Worm (Caenorhabditis elegans) whole organism, young adult: Measurements from ENCODE around the gene lir-2.
A peak's percentile ranks its signal among the peaks of the same experiment; 100 is the strongest.

Experiments used
- C17E4.6 ChIP-seq: fragments of 200-800 bp; sonication (Bioruptor generic); IDR thresholded peaks from 2 replicates; pipeline ENCODE4 v1.3.6; 2022; ENCODE audit warnings: missing genetic modification reagents, missing genetic modification characterization, missing compliant biosample characterization
- F37B4.10 ChIP-seq: fragments of 200-800 bp; sonication (Bioruptor generic); IDR thresholded peaks from 2 replicates; pipeline ENCODE4 v1.3.6; 2022; ENCODE audit warnings: missing genetic modification characterization, missing compliant biosample characterization
- F57C9.4 ChIP-seq: sonication (generic microtip); optimal IDR thresholded peaks from 2 replicates; lab custom pipeline; 2017; ENCODE audit warnings: mild to moderate bottlenecking, missing genetic modification characterization, missing compliant biosample characterization
- Y53F4B.3 ChIP-seq: fragments of 200-800 bp; sonication (Bioruptor generic); IDR thresholded peaks from 2 replicates; pipeline ENCODE4 v1.3.6; 2022; ENCODE audit warnings: missing genetic modification reagents, missing genetic modification characterization, missing compliant biosample characterization
- ZK185.1 ChIP-seq: sonication (generic microtip); optimal IDR thresholded peaks from 2 replicates; lab custom pipeline; 2016; ENCODE audit warnings: mild to moderate bottlenecking, missing genetic modification characterization, missing compliant biosample characterization; ENCODE audit not compliant: poor library complexity, severe bottlenecking
- akir-1 ChIP-seq: fragments of 200-800 bp; sonication (Bioruptor generic); optimal IDR thresholded peaks from 2 replicates; lab custom pipeline; 2018; ENCODE audit warnings: mild to moderate bottlenecking, missing genetic modification characterization, moderate library complexity, missing compliant biosample characterization
- cebp-1 ChIP-seq, 2 experiments: fragments of 200-800 bp in 1 of 2; sonication (Bioruptor generic) in 1 of 2; sonication (generic microtip) in 1 of 2; IDR thresholded peaks in 1 of 2; optimal IDR thresholded peaks in 1 of 2; 2 replicates each; pipeline versions ENCODE4 v1.3.6 to Lab custom; 2017 to 2022; ENCODE audit warnings: missing compliant biosample characterization in 2 of 2, missing genetic modification characterization in 2 of 2, mild to moderate bottlenecking in 1 of 2, missing genetic modification reagents in 1 of 2, moderate library complexity in 1 of 2
- ceh-40 ChIP-seq: fragments of 200-800 bp; sonication (Bioruptor generic); IDR thresholded peaks from 2 replicates; pipeline ENCODE4 v1.3.6; 2022; ENCODE audit warnings: missing genetic modification characterization, missing compliant biosample characterization
- ceh-91 ChIP-seq: fragments of 200-800 bp; sonication (Bioruptor generic); IDR thresholded peaks from 2 replicates; pipeline ENCODE4 v1.3.6; 2022; ENCODE audit warnings: missing genetic modification reagents, missing genetic modification characterization, missing compliant biosample characterization
- dox-1 ChIP-seq: fragments of 200-800 bp; sonication (Bioruptor generic); IDR thresholded peaks from 2 replicates; pipeline ENCODE4 v1.3.6; 2022; ENCODE audit warnings: missing genetic modification reagents, missing genetic modification characterization, missing compliant biosample characterization
- efl-1 ChIP-seq: fragments of 150-350 bp; optimal IDR thresholded peaks from 2 replicates; lab custom pipeline; 2014; ENCODE audit warnings: missing biosample characterization, missing genetic modification reagents, missing genetic modification characterization
- egl-18 ChIP-seq: fragments of 200-800 bp; sonication (Bioruptor generic); IDR thresholded peaks from 2 replicates; pipeline ENCODE4 v1.3.6; 2022; ENCODE audit warnings: missing genetic modification reagents, missing genetic modification characterization, missing compliant biosample characterization
- ets-4 ChIP-seq: fragments of 200-800 bp; sonication (Bioruptor generic); optimal IDR thresholded peaks from 2 replicates; lab custom pipeline; 2018; ENCODE audit warnings: mild to moderate bottlenecking, missing genetic modification characterization, missing compliant biosample characterization
- fkh-3 ChIP-seq: sonication (generic microtip); optimal IDR thresholded peaks from 2 replicates; lab custom pipeline; 2016; ENCODE audit warnings: mild to moderate bottlenecking, missing genetic modification characterization, missing compliant biosample characterization
- hsf-1 ChIP-seq: fragments of 200-800 bp; sonication (Bioruptor generic); IDR thresholded peaks from 2 replicates; pipeline ENCODE4 v1.3.6; 2022; ENCODE audit warnings: missing genetic modification reagents, missing genetic modification characterization, missing compliant biosample characterization
- lin-26 ChIP-seq: fragments of 200-800 bp; sonication (Bioruptor generic); IDR thresholded peaks from 2 replicates; pipeline ENCODE4 v1.3.6; 2022; ENCODE audit warnings: missing genetic modification reagents, missing genetic modification characterization, missing compliant biosample characterization
- lin-35 ChIP-seq, 3 experiments: fragments of 150-350 bp in 2 of 3; sonication (generic microtip) in 1 of 3; optimal IDR thresholded peaks; 2 replicates each; lab custom pipeline; 2014 to 2018; ENCODE audit warnings: missing biosample characterization in 3 of 3, missing genetic modification characterization in 3 of 3, missing genetic modification reagents in 3 of 3
- lir-1 ChIP-seq: fragments of 200-800 bp; sonication (Bioruptor generic); conservative IDR thresholded peaks from 2 replicates; pipeline ENCODE4 v1.3.6; 2022; ENCODE audit warnings: missing genetic modification reagents, missing genetic modification characterization, missing compliant biosample characterization
- madf-3 ChIP-seq: fragments of 200-800 bp; sonication (Bioruptor generic); IDR thresholded peaks from 2 replicates; pipeline ENCODE4 v1.3.6; 2022; ENCODE audit warnings: missing genetic modification reagents, missing genetic modification characterization, missing compliant biosample characterization
- mes-4 ChIP-seq: sonication (generic microtip); optimal IDR thresholded peaks from 2 replicates; lab custom pipeline; 2016; ENCODE audit warnings: missing genotype, missing genetic modification characterization, missing compliant biosample characterization
- nfya-1 ChIP-seq: sonication (generic microtip); optimal IDR thresholded peaks from 2 replicates; lab custom pipeline; 2017; ENCODE audit warnings: antibody characterized with exemption, missing compliant biosample characterization, missing genetic modification characterization, borderline replicate concordance; ENCODE audit not compliant: insufficient read depth
- nfyb-1 ChIP-seq: fragments of 200-800 bp; sonication (Bioruptor generic); IDR thresholded peaks from 2 replicates; pipeline ENCODE4 v1.3.6; 2022; ENCODE audit warnings: missing genetic modification reagents, missing genetic modification characterization, missing compliant biosample characterization
- nhr-120 ChIP-seq: fragments of 200-800 bp; sonication (Bioruptor generic); IDR thresholded peaks from 2 replicates; pipeline ENCODE4 v1.3.6; 2022; ENCODE audit warnings: missing genetic modification characterization, missing compliant biosample characterization
- rcor-1 ChIP-seq: fragments of 200-800 bp; sonication (Bioruptor generic); IDR thresholded peaks from 2 replicates; pipeline ENCODE4 v1.3.6; 2022; ENCODE audit warnings: missing genetic modification reagents, missing genetic modification characterization, missing compliant biosample characterization
- somi-1 ChIP-seq: fragments of 200-800 bp; sonication (Bioruptor generic); optimal IDR thresholded peaks from 2 replicates; lab custom pipeline; 2018; ENCODE audit warnings: mild to moderate bottlenecking, missing genetic modification characterization, missing compliant biosample characterization
- tlf-1 ChIP-seq: fragments of 200-800 bp; sonication (Bioruptor generic); optimal IDR thresholded peaks from 2 replicates; lab custom pipeline; 2018; ENCODE audit warnings: mild to moderate bottlenecking, missing genetic modification characterization, missing compliant biosample characterization
- unc-62 ChIP-seq: fragments of 150-350 bp; optimal IDR thresholded peaks from 2 replicates; lab custom pipeline; 2014; ENCODE audit warnings: missing biosample characterization, missing genetic modification reagents, missing genetic modification characterization
- zfh-2 ChIP-seq: fragments of 200-800 bp; sonication (Bioruptor generic); conservative IDR thresholded peaks from 2 replicates; pipeline ENCODE4 v1.3.6; 2022; ENCODE audit warnings: missing genetic modification reagents, missing genetic modification characterization, missing compliant biosample characterization
- ztf-26 ChIP-seq: sonication (generic microtip); optimal IDR thresholded peaks from 2 replicates; lab custom pipeline; 2017; ENCODE audit warnings: missing genetic modification characterization, missing compliant biosample characterization

The lir-2 gene

DNA sequence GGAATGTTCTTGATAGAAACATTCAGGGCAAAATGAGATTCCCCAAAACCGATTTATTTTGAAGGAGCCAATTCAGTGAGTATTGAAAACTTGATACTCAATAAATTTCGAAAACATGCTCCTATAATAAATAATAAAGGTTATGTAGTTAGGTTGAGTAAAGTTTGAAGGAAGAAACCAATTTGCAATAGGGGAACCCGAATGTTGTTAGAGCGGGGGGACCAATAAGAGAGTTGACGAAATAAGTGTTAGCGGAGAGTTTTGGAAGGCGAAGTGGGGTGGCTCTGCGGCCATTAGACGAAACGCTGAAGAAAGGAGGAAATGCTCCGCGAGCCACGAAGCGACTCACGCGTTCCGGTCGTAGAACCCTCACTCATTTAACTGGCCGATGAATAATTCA lies 42.1 kb upstream of the lir-2 start:
- TF ChIP-seq rcor-1 (no peak), lin-26 (0 out of 2 replicates have a peak, but pooled peaks have one; percentile 18), zfh-2 (peak; percentile 41; the same call in 1 of the 2 replicates)

DNA sequence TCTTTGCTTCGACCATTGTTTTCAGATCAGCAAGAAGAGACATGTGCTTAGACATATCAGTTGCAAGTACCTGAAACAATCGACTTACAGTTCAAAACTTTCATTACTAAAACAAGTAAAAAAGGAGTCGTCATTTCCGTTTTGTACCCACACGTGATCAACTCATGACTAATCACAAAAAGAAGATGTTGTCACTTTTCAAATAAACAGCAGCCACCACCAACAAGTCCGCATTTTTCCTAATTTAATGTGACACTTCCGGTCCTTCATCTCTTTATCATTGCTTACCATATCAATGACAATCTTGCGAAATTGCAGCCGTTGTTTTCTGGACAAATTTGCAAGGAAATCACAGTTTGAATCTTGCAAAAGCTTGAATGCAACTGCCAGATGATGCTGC lies 38.4 kb upstream of the lir-2 start:
- no peak for TF ChIP-seq akir-1
- TF ChIP-seq cebp-1 (GFP tag; IDR thresholded peaks at IDR 0.05; lab: Robert Waterston, UW) = no peak
- peak; percentile 46 for TF ChIP-seq cebp-1 (tag; optimal IDR thresholded peaks at IDR 0.05; lab: Kevin White, UChicago)

DNA sequence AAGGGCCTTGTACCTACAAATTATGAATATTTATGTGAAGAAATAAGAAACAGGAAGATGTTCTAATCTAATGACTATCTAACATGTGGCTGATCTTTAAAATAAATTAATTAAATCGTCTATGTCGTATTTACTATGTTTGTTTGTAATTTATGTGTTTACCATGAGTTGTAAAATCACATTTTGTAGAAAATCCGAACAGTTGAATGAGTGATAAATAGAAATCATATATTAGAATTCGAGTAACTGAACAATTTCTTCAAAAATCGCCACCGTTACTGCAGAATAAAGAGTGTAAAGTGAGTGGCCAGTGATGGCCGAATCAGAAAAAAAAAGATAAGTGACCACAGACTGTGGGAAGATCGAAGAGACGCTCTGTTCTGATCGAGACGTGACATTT lies 37.0 kb upstream of the lir-2 start:
- TF ChIP-seq hsf-1 (GFP tag; lab: Robert Waterston, UW) (no peak), fkh-3 (tag; lab: Kevin White, UChicago) (no peak), nfya-1 (tag; lab: Kevin White, UChicago) (no peak), lir-1 (no peak), ets-4 (GFP tag; lab: Kevin White, UChicago) (no peak), tlf-1 (no peak), C17E4.6 (no peak), nhr-120 (GFP tag; lab: Robert Waterston, UW) (no peak), ZK185.1 (tag; lab: Kevin White, UChicago) (no peak), somi-1 (GFP tag; lab: Kevin White, UChicago) (no peak), mes-4 (tag; lab: Kevin White, UChicago) (no peak), ceh-40 (no peak)

DNA sequence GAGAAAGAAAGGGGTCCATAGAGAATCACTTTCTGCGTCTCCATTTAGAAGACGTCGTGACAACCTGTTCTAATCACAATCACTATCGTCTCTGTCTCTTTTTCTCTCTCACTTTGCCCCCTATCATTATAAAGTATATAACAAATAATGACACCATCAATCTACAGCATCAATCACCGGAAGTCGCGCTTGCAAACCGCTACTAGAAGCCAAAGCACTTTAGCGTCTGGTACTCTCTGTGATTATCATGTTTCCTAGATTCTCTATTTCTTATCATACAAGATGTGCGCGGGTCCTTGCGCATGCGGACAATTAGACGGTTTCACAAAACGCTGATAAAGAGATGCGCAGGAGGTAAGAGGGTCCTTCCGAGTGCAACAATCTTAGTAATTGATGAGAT lies 35.9 kb upstream of the lir-2 start:
- TF ChIP-seq ztf-26 (tag; lab: Kevin White, UChicago) (peak; percentile 8), cebp-1 (GFP tag; IDR thresholded peaks at IDR 0.05; lab: Robert Waterston, UW) (no peak), cebp-1 (tag; optimal IDR thresholded peaks at IDR 0.05; lab: Kevin White, UChicago) (no peak), lin-26 (peak; percentile 37; the same call in 1 of the 2 replicates)

DNA sequence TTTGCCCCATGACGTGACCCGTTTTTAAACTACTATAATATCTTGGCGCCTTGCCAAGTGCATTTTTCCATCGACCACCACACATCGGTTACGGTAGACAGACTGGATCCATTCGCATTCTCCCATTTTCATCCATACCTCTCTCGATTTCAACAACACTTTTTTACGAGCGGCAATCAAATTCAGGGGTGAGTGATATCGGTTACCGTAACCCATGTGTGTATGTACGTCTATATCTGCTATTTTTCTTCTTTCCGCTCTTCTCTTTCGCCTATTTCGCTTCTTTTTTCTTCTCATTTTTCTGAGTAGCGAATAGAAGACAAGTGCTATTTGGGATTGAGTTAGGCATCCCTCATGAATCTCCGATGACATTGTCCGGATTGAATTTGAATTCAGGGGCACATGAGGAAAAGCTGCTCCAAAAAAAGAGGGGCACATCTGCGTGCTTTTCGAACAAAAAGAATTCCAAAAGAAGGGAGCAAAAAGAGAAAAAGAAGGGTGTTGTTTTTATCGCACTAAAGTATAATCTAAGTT lies 35.3 kb upstream of the lir-2 start:
- TF ChIP-seq lin-35 (GFP tag; optimal IDR thresholded peaks at IDR 0.05; lab: Kevin White, UChicago) = peak in 1 of 3 experiments; percentile 24
- TF ChIP-seq efl-1 (GFP tag; lab: Kevin White, UChicago) = no peak

DNA sequence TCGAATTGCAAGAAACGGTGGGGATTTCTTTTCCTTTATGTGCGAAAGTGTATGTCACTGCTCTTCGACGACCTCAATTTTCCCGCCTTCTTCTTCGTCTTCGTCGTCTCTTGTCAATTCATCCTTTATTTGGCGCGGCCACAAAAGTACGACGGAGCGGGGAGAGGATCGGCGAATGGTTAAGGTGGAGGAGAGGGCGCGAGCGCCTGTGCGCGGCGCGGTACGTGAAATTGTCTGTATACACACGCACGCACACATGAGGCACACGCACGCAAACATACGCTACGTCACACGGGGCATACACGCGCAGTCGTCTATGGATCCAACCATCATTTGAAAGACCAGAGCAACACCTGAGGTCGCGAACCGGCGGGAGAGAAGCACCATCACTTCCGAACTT lies 31.8 kb upstream of the lir-2 start:
- TF ChIP-seq F57C9.4 (tag; lab: Kevin White, UChicago) (no peak), ceh-91 (GFP tag; lab: Robert Waterston, UW) (no peak), cebp-1 (GFP tag; IDR thresholded peaks at IDR 0.05; lab: Robert Waterston, UW) (no peak), cebp-1 (tag; optimal IDR thresholded peaks at IDR 0.05; lab: Kevin White, UChicago) (peak; percentile 41), unc-62 (GFP tag; lab: Kevin White, UChicago) (no peak), nfyb-1 (0 out of 2 replicates have a peak, but pooled peaks have one; percentile 17), nfya-1 (tag; lab: Kevin White, UChicago) (no peak), madf-3 (GFP tag; lab: Robert Waterston, UW) (0 out of 2 replicates have a peak, but pooled peaks have one; percentile 41), Y53F4B.3 (GFP tag; lab: Robert Waterston, UW) (no peak), dox-1 (0 out of 2 replicates have a peak, but pooled peaks have one; percentile 13), zfh-2 (peak; percentile 92), F37B4.10 (GFP tag; lab: Robert Waterston, UW) (0 out of 2 replicates have a peak, but pooled peaks have one; percentile 14), egl-18 (GFP tag; lab: Robert Waterston, UW) (no peak), lin-26 (peak; percentile 14; the same call in 1 of the 2 replicates)
